Worm (Caenorhabditis elegans): ENCODE data around the gene tkr-3.

- TF ChIP-seq him-1 (tag; optimal IDR thresholded peaks at IDR 0.05) (no peak), dao-5 (tag; optimal IDR thresholded peaks at IDR 0.05) (no peak), W03F9.2 (tag; optimal IDR thresholded peaks at IDR 0.05) (no peak)
Measured at ce11 chrIV:5093462-5093861, 28.4 kb downstream of the tkr-3 start.
